Fruit fly (Drosophila melanogaster) whole organism, pupa: ENCODE data around the gene Dpm1.

Source experiments
- CG13204 ChIP-seq: fragments of 200-800 bp; sonication (Bioruptor generic); optimal IDR thresholded peaks from 2 replicates; lab custom pipeline; 2018; ENCODE audit warnings: missing biosample characterization, mild to moderate bottlenecking, missing genetic modification characterization, moderate library complexity
- CG15710 ChIP-seq: fragments of 200-800 bp; sonication (Bioruptor generic); optimal IDR thresholded peaks from 2 replicates; lab custom pipeline; 2018; ENCODE audit warnings: missing biosample characterization, mild to moderate bottlenecking, missing genetic modification characterization, moderate library complexity
- CG4496 ChIP-seq: fragments of 200-800 bp; sonication (Bioruptor generic); IDR thresholded peaks from 3 replicates; pipeline ENCODE4 v1.3.6; 2022; ENCODE audit warnings: missing biosample characterization, missing genetic modification characterization
- CG8159 ChIP-seq: fragments of 200-800 bp; sonication (Bioruptor generic); optimal IDR thresholded peaks from 3 replicates; lab custom pipeline; 2018; ENCODE audit warnings: missing biosample characterization, mild to moderate bottlenecking, missing genetic modification characterization, moderate library complexity
- D1 ChIP-seq: fragments of 200-800 bp; sonication (Bioruptor generic); optimal IDR thresholded peaks from 2 replicates; lab custom pipeline; 2018; ENCODE audit warnings: missing biosample characterization, mild to moderate bottlenecking, missing genetic modification characterization, moderate library complexity
- EcR ChIP-seq: fragments of 200-800 bp; sonication (Bioruptor generic); optimal IDR thresholded peaks from 3 replicates; lab custom pipeline; 2019; ENCODE audit warnings: missing biosample characterization, missing genetic modification characterization, mild to moderate bottlenecking, moderate library complexity, missing genetic modification reagents
- Snoo ChIP-seq: fragments of 200-800 bp; sonication (Bioruptor generic); optimal IDR thresholded peaks from 3 replicates; lab custom pipeline; 2017; ENCODE audit warnings: missing biosample characterization, mild to moderate bottlenecking, missing genetic modification characterization, inconsistent platforms
- fd96Ca ChIP-seq: fragments of 200-800 bp; sonication (Bioruptor generic); IDR thresholded peaks from 3 replicates; pipeline ENCODE4 v1.3.6; 2022; ENCODE audit warnings: missing biosample characterization, missing genetic modification characterization
- gl ChIP-seq: fragments of 200-800 bp; sonication (Bioruptor generic); optimal IDR thresholded peaks from 2 replicates; lab custom pipeline; 2018; ENCODE audit warnings: missing biosample characterization, mild to moderate bottlenecking, missing genetic modification characterization

DNA sequence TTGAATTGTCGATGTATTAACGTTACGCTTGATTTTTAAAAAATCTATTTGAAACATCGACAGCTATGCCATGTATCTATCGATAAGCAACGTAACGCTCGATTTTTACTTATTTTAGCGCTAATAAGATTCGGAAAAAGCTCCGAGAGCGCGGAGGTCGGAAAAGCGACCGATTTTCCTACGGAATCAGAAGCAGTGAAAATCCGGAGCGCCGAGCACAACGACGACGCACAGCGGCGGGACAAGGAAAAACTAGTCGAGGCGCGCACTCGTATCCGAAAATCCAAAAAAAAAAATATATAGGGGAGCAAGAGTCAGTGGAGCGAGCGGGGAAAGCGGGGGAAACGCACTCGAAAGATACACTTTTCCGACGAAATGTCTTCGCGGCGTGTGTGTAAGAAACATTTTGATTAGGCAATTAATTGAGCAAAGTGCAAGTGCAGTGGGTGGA lies 7.5 kb downstream of the Dpm1 start, which contains the start of gene CG10132:
- no peak for TF ChIP-seq CG15710 (tag; lab: Kevin White, UChicago)
- no peak for TF ChIP-seq gl (tag; lab: Kevin White, UChicago)
- TF ChIP-seq CG4496 = no peak
- no peak for TF ChIP-seq Snoo
- no peak for TF ChIP-seq EcR
- no peak for TF ChIP-seq CG8159 (tag; lab: Kevin White, UChicago)
- TF ChIP-seq CG13204 (GFP tag; lab: Kevin White, UChicago) = no peak
- TF ChIP-seq D1 = no peak
- peak; percentile 11; the same call in 1 of the 3 replicates for TF ChIP-seq fd96Ca (GFP tag; lab: Robert Waterston, UW)
